Worm (Caenorhabditis elegans) whole organism, L2 larva: ENCODE results near the gene cyp-13A1.

Experiments
- aly-2 ChIP-seq: fragments of 150-350 bp; optimal IDR thresholded peaks from 2 replicates; lab custom pipeline; 2014; ENCODE audit warnings: missing biosample characterization, missing genetic modification characterization
- ama-1 ChIP-seq: fragments of 150-350 bp; optimal IDR thresholded peaks from 2 replicates; lab custom pipeline; 2018; ENCODE audit warnings: inconsistent platforms
- fos-1 ChIP-seq: fragments of 150-350 bp; optimal IDR thresholded peaks from 2 replicates; lab custom pipeline; 2014; ENCODE audit warnings: missing biosample characterization, missing genetic modification characterization
- lin-39 ChIP-seq: fragments of 150-350 bp; optimal IDR thresholded peaks from 2 replicates; lab custom pipeline; 2014; ENCODE audit warnings: missing biosample characterization, missing genetic modification reagents, missing genetic modification characterization
- mdl-1 ChIP-seq, 2 experiments: fragments of 150-350 bp in 1 of 2; sonication (generic microtip) in 1 of 2; optimal IDR thresholded peaks; 2 replicates each; lab custom pipeline; 2017; ENCODE audit warnings: missing biosample characterization in 2 of 2, missing genetic modification characterization in 2 of 2
- nhr-12 ChIP-seq: fragments of 150-350 bp; optimal IDR thresholded peaks from 2 replicates; lab custom pipeline; 2014; ENCODE audit warnings: missing biosample characterization, missing genetic modification characterization
- nhr-23 ChIP-seq: fragments of 150-350 bp; optimal IDR thresholded peaks from 2 replicates; lab custom pipeline; 2014; ENCODE audit warnings: missing biosample characterization, missing genetic modification reagents, missing genetic modification characterization
- peb-1 ChIP-seq: fragments of 150-350 bp; optimal IDR thresholded peaks from 2 replicates; lab custom pipeline; 2014; ENCODE audit warnings: missing biosample characterization, missing genetic modification characterization
- sma-9 ChIP-seq, 2 experiments: fragments of 150-350 bp in 1 of 2; sonication (generic microtip) in 1 of 2; optimal IDR thresholded peaks; 2 replicates each; lab custom pipeline; 2014 to 2016; ENCODE audit warnings: missing genetic modification characterization in 2 of 2, mild to moderate bottlenecking in 1 of 2, missing biosample characterization in 1 of 2, missing compliant biosample characterization in 1 of 2, missing genetic modification reagents in 1 of 2, moderate library complexity in 1 of 2
- zag-1 ChIP-seq: fragments of 150-350 bp; optimal IDR thresholded peaks from 2 replicates; lab custom pipeline; 2014; ENCODE audit warnings: missing biosample characterization, missing genetic modification characterization
- ztf-11 ChIP-seq: sonication (generic microtip); optimal IDR thresholded peaks from 2 replicates; lab custom pipeline; 2017; ENCODE audit warnings: missing biosample characterization, missing genetic modification characterization
- ztf-4 ChIP-seq: fragments of 150-350 bp; optimal IDR thresholded peaks from 2 replicates; lab custom pipeline; 2014; ENCODE audit warnings: missing biosample characterization, missing genetic modification characterization

DNA sequence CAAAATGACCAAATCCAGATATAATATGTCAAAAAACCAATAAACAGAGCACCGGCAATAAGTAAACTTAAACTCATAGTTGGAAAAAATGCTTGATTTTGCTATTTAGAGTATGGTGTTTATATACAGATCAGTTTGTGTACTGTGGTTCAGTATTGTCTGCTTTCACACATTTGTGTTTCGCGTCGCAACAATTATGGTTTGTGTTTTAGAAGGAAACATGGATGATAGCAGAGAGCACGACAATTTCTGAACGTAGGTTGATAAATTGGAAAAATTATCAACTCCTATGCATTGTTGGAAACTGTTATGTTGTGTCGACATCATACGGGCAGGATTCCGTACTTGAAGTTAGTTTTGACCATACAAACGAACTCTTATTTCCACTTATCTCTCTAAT lies 15.9 kb upstream of the cyp-13A1 start, which contains the start of gene cyp-13A4:
- TF ChIP-seq zag-1 (tag; lab: Kevin White, UChicago) (no peak), ztf-11 (tag; lab: Kevin White, UChicago) (no peak), ztf-4 (tag; lab: Kevin White, UChicago) (no peak), aly-2 (tag; lab: Kevin White, UChicago) (no peak), sma-9 (GFP tag; optimal IDR thresholded peaks at IDR 0.05; lab: Kevin White, UChicago) (peak; percentile 15), sma-9 (tag; optimal IDR thresholded peaks at IDR 0.05; lab: Kevin White, UChicago) (no peak), lin-39 (tag; lab: Kevin White, UChicago) (no peak), nhr-23 (tag; lab: Kevin White, UChicago) (no peak), ama-1 (lab: Kevin White, UChicago) (no peak), peb-1 (tag; lab: Kevin White, UChicago) (no peak), nhr-12 (tag; lab: Kevin White, UChicago) (no peak), mdl-1 (tag; optimal IDR thresholded peaks at IDR 0.05; lab: Kevin White, UChicago) (no peak), fos-1 (tag; lab: Kevin White, UChicago) (peak; percentile 10)
